Fruit fly (Drosophila melanogaster): ENCODE data around the gene CG31775.
"Not testable (repeated sequence)": the region's sequence is repeated elsewhere in the genome, so short reads cannot be mapped to it uniquely, and the experiment has no call there.

DNA sequence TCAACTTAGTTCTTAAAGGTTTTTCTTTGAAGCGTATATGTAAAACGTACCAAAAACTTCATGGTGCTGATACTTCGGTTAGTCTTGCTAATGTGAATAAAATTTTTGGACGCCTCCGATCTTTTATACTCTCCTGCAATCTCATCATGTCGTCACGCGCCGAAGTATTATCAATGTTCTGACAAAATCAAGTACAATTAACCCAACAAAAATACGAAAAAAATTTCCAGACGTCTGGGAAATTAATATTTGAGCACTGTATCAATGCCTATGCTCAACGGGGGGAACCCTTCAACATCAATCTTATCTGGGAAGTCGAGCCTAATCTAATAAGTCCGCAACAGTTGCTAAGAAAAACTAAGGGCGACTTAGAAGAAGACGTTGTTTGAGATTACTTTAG, at the start of gene CG31775:
- TF ChIP-seq CG32121 (GFP tag; IDR thresholded peaks at IDR 0.05); CG15710 (tag; optimal IDR thresholded peaks at IDR 0.05); Pif1A (GFP tag; optimal IDR thresholded peaks at IDR 0.05); CG17806 (tag; optimal IDR thresholded peaks at IDR 0.05); Ets98B (GFP tag; IDR thresholded peaks at IDR 0.05); CG10348 (GFP tag; IDR thresholded peaks at IDR 0.05); Snoo (tag; optimal IDR thresholded peaks at IDR 0.05); CG9948 (tag; optimal IDR thresholded peaks at IDR 0.05); CG8159 (tag; optimal IDR thresholded peaks at IDR 0.05); CG34367 (tag; optimal IDR thresholded peaks at IDR 0.05); CG14655 (GFP tag; optimal IDR thresholded peaks at IDR 0.05); EcR (GFP tag; optimal IDR thresholded peaks at IDR 0.05); CG4496 (GFP tag; IDR thresholded peaks at IDR 0.05); Pif1B (GFP tag; optimal IDR thresholded peaks at IDR 0.05): not testable (repeated sequence)

Measured in whole organism, pupa.